Worm (Caenorhabditis elegans) whole organism, young adult: ENCODE results near the gene grp-1.

Source experiments
- B0336.3 ChIP-seq: fragments of 200-800 bp; sonication (Bioruptor generic); IDR thresholded peaks from 2 replicates; pipeline ENCODE4 v1.3.6; 2022; ENCODE audit warnings: missing genetic modification characterization, missing compliant biosample characterization
- dpl-1 ChIP-seq: fragments of 150-350 bp; optimal IDR thresholded peaks from 2 replicates; lab custom pipeline; 2014; ENCODE audit warnings: missing biosample characterization, missing genetic modification reagents, missing genetic modification characterization
- egl-18 ChIP-seq: fragments of 200-800 bp; sonication (Bioruptor generic); IDR thresholded peaks from 2 replicates; pipeline ENCODE4 v1.3.6; 2022; ENCODE audit warnings: missing genetic modification reagents, missing genetic modification characterization, missing compliant biosample characterization

DNA sequence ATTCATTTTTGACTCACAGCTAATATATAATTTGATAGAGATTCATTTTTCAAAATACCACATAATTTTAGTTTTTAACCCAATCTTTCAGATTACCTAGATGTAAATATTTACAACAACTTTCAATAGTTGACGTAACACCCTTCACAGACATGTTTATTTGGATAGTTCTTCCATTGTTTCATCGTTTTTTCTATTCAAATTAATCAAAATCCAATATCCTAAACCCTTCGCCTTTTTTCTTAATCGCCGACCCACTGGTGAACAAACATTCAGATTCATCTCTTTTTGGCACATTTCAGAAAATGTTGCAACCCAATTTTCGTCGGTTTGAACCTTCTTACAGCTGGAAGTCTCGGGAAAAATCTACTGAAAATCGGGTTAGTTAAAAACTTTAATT is 13.5 kb downstream of the grp-1 start, which contains the start of gene K06H7.1:
- TF ChIP-seq dpl-1 (GFP tag; lab: Kevin White, UChicago) (no peak), B0336.3 (no peak), egl-18 (GFP tag; lab: Robert Waterston, UW) (no peak)
